Worm (Caenorhabditis elegans): ENCODE data around the gene dcaf-1.

ce11 chrIV:9696513-9696912 lies 10.0 kb downstream of the dcaf-1 start:
- TF ChIP-seq W03F9.2 (tag; optimal IDR thresholded peaks at IDR 0.05) (no peak), him-1 (tag; optimal IDR thresholded peaks at IDR 0.05) (no peak)

All from whole organism, L4/young adult.